Worm (Caenorhabditis elegans) whole organism, mixed stage, embryonic: ENCODE measurements around the gene acl-13.

Experiments used
- blmp-1 ChIP-seq: fragments of 150-350 bp; optimal IDR thresholded peaks from 2 replicates; lab custom pipeline; 2014; ENCODE audit warnings: missing biosample characterization, missing genetic modification characterization
- elt-3 ChIP-seq: fragments of 150-350 bp; optimal IDR thresholded peaks from 2 replicates; lab custom pipeline; 2014; ENCODE audit warnings: missing biosample characterization, missing genetic modification characterization
- lin-13 ChIP-seq: fragments of 150-350 bp; optimal IDR thresholded peaks from 2 replicates; lab custom pipeline; 2014; ENCODE audit warnings: missing biosample characterization, missing genetic modification characterization
- lsy-2 ChIP-seq: fragments of 150-350 bp; optimal IDR thresholded peaks from 2 replicates; lab custom pipeline; 2014; ENCODE audit warnings: missing biosample characterization, missing genetic modification characterization
- mep-1 ChIP-seq: fragments of 150-350 bp; optimal IDR thresholded peaks from 2 replicates; lab custom pipeline; 2017; ENCODE audit warnings: missing biosample characterization, missing genetic modification reagents, missing genetic modification characterization, inconsistent platforms
- nhr-12 ChIP-seq: fragments of 150-350 bp; optimal IDR thresholded peaks from 2 replicates; lab custom pipeline; 2014; ENCODE audit warnings: missing biosample characterization, missing genetic modification characterization
- nhr-76 ChIP-seq: sonication (generic microtip); optimal IDR thresholded peaks from 2 replicates; lab custom pipeline; 2017; ENCODE audit warnings: missing biosample characterization, missing genetic modification characterization
- unc-62 ChIP-seq: fragments of 150-350 bp; optimal IDR thresholded peaks from 2 replicates; lab custom pipeline; 2014; ENCODE audit warnings: missing biosample characterization, missing genetic modification reagents, missing genetic modification characterization
- ztf-11 ChIP-seq: fragments of 150-350 bp; optimal IDR thresholded peaks from 2 replicates; lab custom pipeline; 2014; ENCODE audit warnings: missing biosample characterization, missing genetic modification characterization

DNA sequence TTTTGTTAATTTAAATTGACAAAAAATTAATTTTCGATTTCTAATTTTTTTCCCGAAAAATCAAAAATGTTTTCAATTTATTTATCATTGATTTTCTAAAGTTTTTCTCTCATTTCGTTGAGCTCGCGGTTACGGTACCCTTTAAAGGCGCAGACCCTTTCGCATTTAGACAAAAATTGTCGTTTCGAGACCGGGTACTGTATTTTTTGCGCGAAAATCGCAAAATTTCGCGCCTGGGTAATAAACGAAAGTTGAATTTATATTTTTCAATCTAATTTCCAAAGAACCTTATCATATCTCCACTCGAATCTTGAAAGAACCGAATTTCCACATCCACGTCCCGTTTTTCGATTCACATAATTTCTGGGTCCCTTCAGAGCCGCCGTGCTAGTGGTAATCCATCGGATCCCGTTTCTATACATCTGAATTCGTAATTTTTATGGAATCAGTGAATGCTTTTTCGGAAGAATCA, 35.2 kb downstream of the acl-13 start, which contains the start of gene C25G4.3:
- TF ChIP-seq nhr-12 (tag; lab: Kevin White, UChicago) (no peak), ztf-11 (tag; lab: Kevin White, UChicago) (no peak), elt-3 (tag; lab: Kevin White, UChicago) (no peak), unc-62 (GFP tag; lab: Kevin White, UChicago) (no peak), lin-13 (no peak), lsy-2 (tag; lab: Kevin White, UChicago) (no peak), mep-1 (no peak), nhr-76 (tag; lab: Kevin White, UChicago) (no peak), blmp-1 (tag; lab: Kevin White, UChicago) (no peak)
